Fruit fly (Drosophila melanogaster) whole organism, wandering third instar larva: Measurements from ENCODE around the gene Gr68a.

Source experiments
- N ChIP-seq: fragments of >200 bp; optimal IDR thresholded peaks from 2 replicates; lab custom pipeline; 2018; ENCODE audit warnings: missing biosample characterization, missing external identifiers, missing genetic modification characterization
- rgr ChIP-seq: fragments of 200-800 bp; sonication (Bioruptor generic); optimal IDR thresholded peaks from 3 replicates; lab custom pipeline; 2016; ENCODE audit warnings: missing biosample characterization, mild to moderate bottlenecking, missing genetic modification characterization

dm6 chr3L:11703579-11703978, 47.5 kb upstream of the Gr68a start:
- TF ChIP-seq N (GFP tag; lab: Kevin White, UChicago) (no peak), rgr (no peak)
